Worm (Caenorhabditis elegans) whole organism, mixed stage, embryonic: ENCODE data around the gene D1014.4.

Experiments used
- M03D4.4 ChIP-seq: sonication (generic microtip); optimal IDR thresholded peaks from 2 replicates; lab custom pipeline; 2017; ENCODE audit warnings: mild to moderate bottlenecking, missing genetic modification characterization, missing compliant biosample characterization
- ceh-39 ChIP-seq: fragments of 150-350 bp; optimal IDR thresholded peaks from 2 replicates; lab custom pipeline; 2014; ENCODE audit warnings: missing biosample characterization, missing genetic modification characterization
- ceh-43 ChIP-seq: fragments of 200-800 bp; sonication (Bioruptor generic); optimal IDR thresholded peaks from 2 replicates; lab custom pipeline; 2018; ENCODE audit warnings: mild to moderate bottlenecking, missing genetic modification characterization, moderate library complexity, missing compliant biosample characterization
- ceh-83 ChIP-seq: fragments of 200-800 bp; sonication (Bioruptor generic); optimal IDR thresholded peaks from 2 replicates; lab custom pipeline; 2018; ENCODE audit warnings: mild to moderate bottlenecking, missing genetic modification characterization, missing compliant biosample characterization
- ces-1 ChIP-seq: fragments of 150-350 bp; optimal IDR thresholded peaks from 2 replicates; lab custom pipeline; 2014; ENCODE audit warnings: missing biosample characterization, missing genetic modification reagents, missing genetic modification characterization
- cnd-1 ChIP-seq: fragments of 200-800 bp; sonication (Bioruptor generic); optimal IDR thresholded peaks from 2 replicates; lab custom pipeline; 2018; ENCODE audit warnings: mild to moderate bottlenecking, missing genetic modification characterization, missing compliant biosample characterization
- drap-1 ChIP-seq: fragments of 200-800 bp; sonication (Bioruptor generic); optimal IDR thresholded peaks from 3 replicates; lab custom pipeline; 2018; ENCODE audit warnings: mild to moderate bottlenecking, missing genetic modification characterization, missing compliant biosample characterization
- elt-1 ChIP-seq: sonication (generic microtip); optimal IDR thresholded peaks from 2 replicates; lab custom pipeline; 2017; ENCODE audit warnings: missing genetic modification characterization, mild to moderate bottlenecking, missing compliant biosample characterization, antibody characterized with exemption, moderate library complexity, borderline replicate concordance; ENCODE audit not compliant: insufficient read depth
- elt-3 ChIP-seq: fragments of 150-350 bp; optimal IDR thresholded peaks from 2 replicates; lab custom pipeline; 2014; ENCODE audit warnings: missing biosample characterization, missing genetic modification characterization
- flh-1 ChIP-seq: fragments of 200-800 bp; sonication (Bioruptor generic); optimal IDR thresholded peaks from 2 replicates; lab custom pipeline; 2018; ENCODE audit warnings: mild to moderate bottlenecking, missing genetic modification characterization, moderate library complexity, missing compliant biosample characterization
- ham-2 ChIP-seq: fragments of 200-800 bp; sonication (Bioruptor generic); optimal IDR thresholded peaks from 2 replicates; lab custom pipeline; 2018; ENCODE audit warnings: mild to moderate bottlenecking, missing genetic modification characterization, missing compliant biosample characterization
- lin-13 ChIP-seq: fragments of 150-350 bp; optimal IDR thresholded peaks from 2 replicates; lab custom pipeline; 2014; ENCODE audit warnings: missing biosample characterization, missing genetic modification characterization
- mab-5 ChIP-seq: fragments of 150-350 bp; optimal IDR thresholded peaks from 2 replicates; lab custom pipeline; 2014; ENCODE audit warnings: missing biosample characterization, missing genetic modification characterization
- mep-1 ChIP-seq: fragments of 150-350 bp; optimal IDR thresholded peaks from 2 replicates; lab custom pipeline; 2017; ENCODE audit warnings: missing biosample characterization, missing genetic modification reagents, missing genetic modification characterization, inconsistent platforms
- mls-2 ChIP-seq: sonication (generic microtip); optimal IDR thresholded peaks from 2 replicates; lab custom pipeline; 2016; ENCODE audit warnings: mild to moderate bottlenecking, missing genetic modification characterization, moderate library complexity, missing compliant biosample characterization
- nhr-12 ChIP-seq: fragments of 150-350 bp; optimal IDR thresholded peaks from 2 replicates; lab custom pipeline; 2014; ENCODE audit warnings: missing biosample characterization, missing genetic modification characterization
- nhr-2 ChIP-seq: fragments of 150-350 bp; optimal IDR thresholded peaks from 2 replicates; lab custom pipeline; 2014; ENCODE audit warnings: missing biosample characterization, missing genetic modification characterization
- nhr-237 ChIP-seq: fragments of 150-350 bp; optimal IDR thresholded peaks from 2 replicates; lab custom pipeline; 2014; ENCODE audit warnings: missing biosample characterization, missing genetic modification characterization
- nhr-76 ChIP-seq: sonication (generic microtip); optimal IDR thresholded peaks from 2 replicates; lab custom pipeline; 2017; ENCODE audit warnings: missing biosample characterization, missing genetic modification characterization
- pha-4 ChIP-seq: fragments of 150-350 bp; optimal IDR thresholded peaks from 2 replicates; lab custom pipeline; 2018; ENCODE audit warnings: missing biosample characterization, missing genetic modification reagents, missing genetic modification characterization
- sem-2 ChIP-seq: fragments of 200-800 bp; sonication (Bioruptor generic); optimal IDR thresholded peaks from 2 replicates; lab custom pipeline; 2018; ENCODE audit warnings: mild to moderate bottlenecking, missing genetic modification characterization, missing compliant biosample characterization
- snpc-4 ChIP-seq: fragments of 150-350 bp; optimal IDR thresholded peaks from 2 replicates; lab custom pipeline; 2014; ENCODE audit warnings: missing biosample characterization, missing genetic modification characterization
- sptf-1 ChIP-seq: sonication (generic microtip); optimal IDR thresholded peaks from 2 replicates; lab custom pipeline; 2017; ENCODE audit warnings: mild to moderate bottlenecking, missing genetic modification characterization, moderate library complexity, missing compliant biosample characterization
- tbx-8 ChIP-seq: fragments of 200-800 bp; sonication (Bioruptor generic); optimal IDR thresholded peaks from 2 replicates; lab custom pipeline; 2018; ENCODE audit warnings: mild to moderate bottlenecking, missing genetic modification characterization, moderate library complexity, missing compliant biosample characterization
- unc-120 ChIP-seq: sonication (generic microtip); optimal IDR thresholded peaks from 2 replicates; lab custom pipeline; 2017; ENCODE audit warnings: missing genetic modification characterization, missing compliant biosample characterization; ENCODE audit not compliant: poor library complexity, severe bottlenecking
- unc-39 ChIP-seq: fragments of 150-350 bp; optimal IDR thresholded peaks from 2 replicates; lab custom pipeline; 2014; ENCODE audit warnings: missing biosample characterization, missing genetic modification characterization
- unc-62 ChIP-seq: fragments of 150-350 bp; optimal IDR thresholded peaks from 2 replicates; lab custom pipeline; 2014; ENCODE audit warnings: missing biosample characterization, missing genetic modification reagents, missing genetic modification characterization
- zip-8 ChIP-seq: fragments of 150-350 bp; optimal IDR thresholded peaks from 2 replicates; lab custom pipeline; 2014; ENCODE audit warnings: missing biosample characterization, missing genetic modification characterization
- ztf-11 ChIP-seq: fragments of 150-350 bp; optimal IDR thresholded peaks from 2 replicates; lab custom pipeline; 2014; ENCODE audit warnings: missing biosample characterization, missing genetic modification characterization

Gene D1014.4

DNA sequence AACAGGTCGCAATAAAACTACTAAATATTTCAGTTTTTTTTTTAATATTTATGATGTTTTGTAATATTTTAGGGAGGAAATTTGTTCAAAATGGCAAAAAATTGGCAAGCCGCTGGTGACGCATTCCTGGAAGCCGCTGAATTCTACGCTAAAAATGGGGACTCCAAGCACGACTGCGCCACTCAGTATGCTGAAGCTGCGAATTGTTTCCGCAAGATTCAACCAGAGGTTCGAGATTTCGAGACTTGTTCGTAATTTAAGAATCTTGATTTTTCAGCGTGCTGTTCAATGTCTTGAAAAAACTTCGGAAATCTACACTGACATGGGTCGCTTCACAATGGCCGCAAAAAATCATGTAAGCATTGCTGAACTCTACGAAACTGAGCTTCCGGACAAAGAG, 1.4 kb upstream of the D1014.4 start:
- no peak for TF ChIP-seq elt-1 (tag; lab: Kevin White, UChicago)
- no peak for TF ChIP-seq sptf-1 (tag; lab: Kevin White, UChicago)

- TF ChIP-seq flh-1 (GFP tag; lab: Kevin White, UChicago) = no peak
- no peak for TF ChIP-seq lin-13 (tag; lab: Kevin White, UChicago)
- no peak for TF ChIP-seq snpc-4 (tag; lab: Kevin White, UChicago)
- TF ChIP-seq elt-3 (tag; lab: Kevin White, UChicago) = no peak
- no peak for TF ChIP-seq mab-5 (tag; lab: Kevin White, UChicago)
- TF ChIP-seq M03D4.4 (tag; lab: Kevin White, UChicago) = no peak
- no peak for TF ChIP-seq ham-2 (GFP tag; lab: Kevin White, UChicago)
- TF ChIP-seq unc-120 = no peak
- TF ChIP-seq nhr-237 (tag; lab: Kevin White, UChicago) = no peak
- no peak for TF ChIP-seq unc-62 (GFP tag; lab: Kevin White, UChicago)
- no peak for TF ChIP-seq pha-4 (tag; lab: Kevin White, UChicago)
- TF ChIP-seq cnd-1 (tag; lab: Kevin White, UChicago) = no peak
- no peak for TF ChIP-seq elt-1 (tag; lab: Kevin White, UChicago)
- no peak for TF ChIP-seq ces-1
- TF ChIP-seq nhr-76 (tag; lab: Kevin White, UChicago) = no peak
- no peak for TF ChIP-seq ceh-39 (tag; lab: Kevin White, UChicago)
- TF ChIP-seq nhr-2 (tag; lab: Kevin White, UChicago) = no peak
- TF ChIP-seq drap-1 = no peak
- TF ChIP-seq, all 35 proteins: peak for 0
Measured at ce11 chrV:8143605-8144004, 10.6 kb downstream of the D1014.4 start, which contains the start of gene D1014.2. TSS of gene D1014.2 (plus strand) at chrV:8143905.

DNA sequence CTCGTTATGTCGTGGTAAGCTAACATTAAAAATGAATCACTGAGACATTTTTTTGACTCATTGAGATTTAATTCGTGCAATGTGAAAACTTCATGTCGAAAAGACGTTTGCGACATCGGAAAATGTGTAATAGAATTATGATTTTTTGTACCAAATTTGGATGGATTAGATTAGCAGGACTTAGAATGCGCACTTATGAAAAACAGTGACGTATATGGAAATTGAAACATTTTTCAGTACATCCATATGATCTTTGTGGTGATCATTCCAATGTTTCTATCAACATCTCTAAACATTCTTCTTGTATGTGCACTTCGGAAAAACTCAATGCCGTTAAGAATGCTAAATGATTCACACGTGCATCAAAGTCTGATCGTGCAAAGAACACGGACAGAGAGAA, 11.5 kb downstream of the D1014.4 start:
- TF ChIP-seq drap-1 (no peak), pha-4 (tag; lab: Kevin White, UChicago) (no peak), snpc-4 (tag; lab: Kevin White, UChicago) (no peak), unc-39 (tag; lab: Kevin White, UChicago) (no peak), zip-8 (tag; lab: Kevin White, UChicago) (no peak), ceh-83 (GFP tag; lab: Kevin White, UChicago) (no peak), nhr-12 (tag; lab: Kevin White, UChicago) (no peak)
- TF ChIP-seq, all 35 proteins: peak for 0

- no peak for TF ChIP-seq drap-1
- no peak for TF ChIP-seq zip-8 (tag; lab: Kevin White, UChicago)
- TF ChIP-seq ztf-11 = no peak
- TF ChIP-seq sptf-1 (tag; lab: Kevin White, UChicago) = no peak
- TF ChIP-seq mep-1 = no peak
- TF ChIP-seq ceh-39 (tag; lab: Kevin White, UChicago) = no peak
Measured at ce11 chrV:8145329-8145728, 12.3 kb downstream of the D1014.4 start, which contains the start of gene D1014.13. TSS of gene D1014.13 (plus strand) at chrV:8145629.

ce11 chrV:8155743-8156142, 22.7 kb downstream of the D1014.4 start:
- TF ChIP-seq sptf-1 (tag; lab: Kevin White, UChicago) (no peak), elt-3 (tag; lab: Kevin White, UChicago) (no peak), ham-2 (GFP tag; lab: Kevin White, UChicago) (no peak), mls-2 (tag; lab: Kevin White, UChicago) (no peak), mep-1 (no peak), lin-13 (tag; lab: Kevin White, UChicago) (no peak), ceh-83 (GFP tag; lab: Kevin White, UChicago) (no peak), tbx-8 (GFP tag; lab: Kevin White, UChicago) (no peak), ceh-43 (GFP tag; lab: Kevin White, UChicago) (no peak), M03D4.4 (tag; lab: Kevin White, UChicago) (no peak), zip-8 (tag; lab: Kevin White, UChicago) (no peak)

ce11 chrV:8157446-8157845, 24.4 kb downstream of the D1014.4 start, which contains the start of gene sul-2:
TSS of gene sul-2 (plus strand) at chrV:8157746.
- TF ChIP-seq snpc-4 (tag; lab: Kevin White, UChicago) = no peak
- no peak for TF ChIP-seq unc-39 (tag; lab: Kevin White, UChicago)
- no peak for TF ChIP-seq unc-120
- TF ChIP-seq flh-1 (GFP tag; lab: Kevin White, UChicago) = no peak
- no peak for TF ChIP-seq M03D4.4 (tag; lab: Kevin White, UChicago)
- no peak for TF ChIP-seq mep-1
- TF ChIP-seq sem-2 (GFP tag; lab: Kevin White, UChicago) = no peak
- no peak for TF ChIP-seq tbx-8 (GFP tag; lab: Kevin White, UChicago)
